Fruit fly (Drosophila melanogaster) S2 (cell line): ENCODE results near the gene Cpr72Ea.

Experiments
- CG8478 ChIP-seq: fragments of >200 bp; optimal IDR thresholded peaks from 2 replicates; lab custom pipeline; 2018
- CTCF ChIP-seq, 2 experiments: fragments of >200 bp; optimal IDR thresholded peaks; 2 replicates each; lab custom pipeline; 2018

Cpr72Ea gene

DNA sequence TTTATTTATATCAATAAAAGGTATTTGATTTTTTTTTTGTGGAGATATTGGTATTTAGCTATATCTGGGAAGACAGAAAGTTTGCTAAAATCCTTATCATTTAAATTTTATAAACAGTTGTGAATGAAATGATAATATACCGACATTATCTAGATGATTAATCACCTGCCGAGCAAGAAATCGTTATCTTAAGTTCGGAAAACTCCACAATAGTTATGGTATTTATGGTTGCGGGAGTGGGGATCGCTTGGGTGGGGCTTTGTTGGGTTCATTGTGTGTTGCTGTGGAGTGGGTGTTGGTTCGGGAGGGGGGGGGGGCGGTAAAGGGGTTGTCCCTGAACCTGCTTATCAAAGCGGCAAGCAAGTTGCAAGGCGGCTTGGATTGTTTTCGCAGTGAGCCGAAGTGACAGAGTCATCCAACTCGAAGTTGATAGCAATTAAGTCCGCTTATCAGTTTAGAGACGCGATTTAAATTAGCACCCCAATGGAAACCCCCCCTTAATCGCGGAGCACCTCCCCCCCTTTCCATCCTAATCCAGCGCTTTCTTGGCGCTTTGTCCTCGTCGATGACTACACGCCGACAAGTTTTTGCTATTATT lies 29.9 kb downstream of the Cpr72Ea start:
- TF ChIP-seq CG8478 (lab: Kevin White, UChicago) (no peak), CTCF (optimal IDR thresholded peaks at IDR 0.05; lab: Kevin White, UChicago) (no peak)

DNA sequence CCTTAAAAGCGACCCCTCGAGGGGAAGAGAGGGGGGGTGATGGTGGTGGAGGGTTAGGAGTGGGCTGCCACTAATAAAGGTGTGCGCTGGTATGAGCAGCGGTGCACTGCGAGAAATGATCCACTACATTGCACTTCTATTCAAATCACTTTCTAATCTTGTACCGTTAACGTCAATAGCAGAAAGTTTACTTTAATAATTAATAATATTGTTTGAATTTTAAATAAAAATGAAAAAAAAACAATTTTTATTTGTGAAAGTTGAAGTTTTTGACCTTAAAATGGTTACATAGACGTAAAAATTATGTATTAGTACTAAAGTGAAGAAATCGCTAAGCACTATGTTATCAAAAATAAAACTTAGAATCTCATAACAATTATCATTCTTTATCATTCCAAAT lies 30.5 kb downstream of the Cpr72Ea start:
- no peak for TF ChIP-seq CTCF (optimal IDR thresholded peaks at IDR 0.05; lab: Kevin White, UChicago)
- TF ChIP-seq CG8478 (lab: Kevin White, UChicago), result no peak

DNA sequence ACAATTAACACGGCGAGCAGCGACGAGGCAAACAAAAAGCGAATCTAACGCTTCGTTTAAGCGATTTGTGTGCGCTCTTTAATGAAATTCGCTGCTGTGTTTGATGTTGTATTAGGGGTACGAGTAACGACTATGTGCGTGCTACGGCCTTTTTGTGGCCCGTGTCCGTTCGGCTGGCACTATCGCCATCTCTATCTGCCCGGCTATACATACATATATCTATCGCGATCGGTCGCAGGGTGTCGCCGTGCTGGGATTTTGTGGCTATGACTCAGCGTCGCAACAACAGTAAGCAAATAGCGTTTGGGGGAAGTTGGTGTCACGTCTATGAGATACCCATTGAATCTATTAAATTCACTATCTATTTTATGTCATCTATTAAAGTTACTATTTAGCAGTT lies 31.3 kb downstream of the Cpr72Ea start:
- no peak for TF ChIP-seq CG8478 (lab: Kevin White, UChicago)

DNA sequence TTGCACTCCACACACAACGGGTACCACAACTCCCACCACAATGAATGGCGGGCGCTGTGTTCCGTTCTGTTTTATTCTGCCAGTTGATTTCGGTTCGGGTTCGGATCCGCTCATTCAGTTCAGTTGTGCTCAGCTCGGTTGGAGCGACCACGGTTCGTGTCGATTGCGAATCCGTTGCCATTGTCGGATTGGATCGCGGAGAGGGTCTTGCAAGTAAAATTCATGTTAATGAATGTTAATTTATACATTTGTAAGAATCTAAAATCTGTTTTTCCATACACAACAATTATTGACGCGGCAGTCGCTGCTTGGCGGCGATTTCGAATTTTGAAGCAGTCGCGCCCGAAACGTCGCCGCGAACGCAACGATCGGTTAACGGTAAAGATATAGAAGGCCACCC lies 32.1 kb downstream of the Cpr72Ea start, which contains the start of gene Gagr:
Gene Gagr, plus strand, starts transcription at position 81 of the 400 bp plus-strand sequence.
- TF ChIP-seq CG8478 (lab: Kevin White, UChicago), result no peak
- no peak for TF ChIP-seq CTCF (optimal IDR thresholded peaks at IDR 0.05; lab: Kevin White, UChicago)

DNA sequence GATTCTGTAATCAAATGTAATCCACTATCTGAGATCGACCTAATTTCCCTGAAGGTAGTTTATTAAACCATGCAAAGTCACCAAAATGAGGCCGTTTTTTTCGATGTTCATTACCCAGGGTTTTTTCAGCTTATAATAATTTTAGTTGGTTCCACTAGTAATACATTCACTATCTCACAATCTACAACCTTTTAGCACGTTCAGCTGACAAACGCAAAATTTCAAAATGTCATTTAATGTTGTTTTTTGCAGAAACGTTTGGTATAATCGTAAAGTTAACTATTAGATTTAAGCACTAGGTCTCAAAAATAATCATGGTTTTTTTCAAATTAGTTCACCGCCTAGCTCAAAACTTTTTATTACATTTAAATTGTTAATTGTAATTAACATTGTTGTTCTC lies 37.8 kb downstream of the Cpr72Ea start, which contains the start of gene CG44836:
Gene CG44836, minus strand, starts transcription at position 101 of the 400 bp plus-strand sequence.
- TF ChIP-seq CG8478 (lab: Kevin White, UChicago) (no peak), CTCF (optimal IDR thresholded peaks at IDR 0.05; lab: Kevin White, UChicago) (no peak)

DNA sequence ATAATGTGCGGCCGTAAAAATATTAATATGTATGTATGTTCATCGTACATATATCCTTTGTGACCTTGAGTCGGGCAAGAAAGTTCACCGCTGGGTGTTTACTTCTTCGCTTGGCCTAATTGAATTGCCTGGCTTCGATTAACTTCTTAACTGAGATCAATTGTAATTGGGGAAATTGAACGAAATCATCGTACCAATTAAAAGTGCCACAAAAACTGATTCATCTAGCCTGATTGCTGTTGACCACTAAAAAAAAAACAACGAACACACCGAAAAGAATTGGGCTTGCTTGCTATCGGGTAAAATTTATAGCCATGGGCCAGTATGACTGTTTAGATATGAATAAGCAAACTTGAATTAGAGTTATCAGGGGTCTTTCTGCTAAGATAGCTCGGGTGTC lies 39.9 kb downstream of the Cpr72Ea start:
- TF ChIP-seq CG8478 (lab: Kevin White, UChicago) (no peak), CTCF (optimal IDR thresholded peaks at IDR 0.05; lab: Kevin White, UChicago) (no peak)

DNA sequence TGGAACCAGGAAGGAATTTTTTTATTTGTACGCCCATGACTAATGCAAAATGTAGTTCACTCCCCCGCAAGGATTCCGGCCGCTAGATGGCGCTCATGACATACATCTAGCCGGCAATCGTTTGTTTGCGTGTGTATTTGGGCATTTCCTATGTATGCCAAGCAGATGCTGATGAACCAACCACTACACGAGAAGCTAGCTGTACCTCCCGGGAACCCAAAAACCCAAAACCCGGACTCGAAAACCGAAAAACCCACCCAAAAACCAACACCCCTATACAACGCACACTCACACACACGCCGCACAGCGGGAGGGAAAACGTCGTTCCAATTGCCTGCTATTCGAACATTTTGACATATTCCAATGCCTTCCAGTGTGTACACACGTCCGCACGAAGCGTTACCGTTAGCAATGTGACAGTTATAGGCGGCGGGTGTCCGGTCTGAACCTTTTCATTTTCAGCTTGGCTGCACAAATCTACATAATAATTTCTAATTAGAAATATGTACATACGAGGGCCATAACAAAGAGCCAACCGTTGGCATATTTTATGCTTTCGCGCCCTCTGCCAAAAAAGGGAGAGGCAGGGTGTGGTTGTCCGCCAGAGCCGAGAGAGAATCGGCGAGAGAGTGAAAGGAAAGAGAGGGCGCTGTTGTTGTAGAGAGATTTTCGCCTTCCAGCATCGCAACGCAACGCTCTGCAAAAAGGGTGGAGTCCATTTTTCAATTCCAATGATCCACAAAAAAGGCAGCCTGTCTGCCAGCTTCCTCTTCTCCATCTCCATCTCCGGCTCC lies 45.6 kb downstream of the Cpr72Ea start:
- peak; percentile 87 to 92 for TF ChIP-seq CTCF (optimal IDR thresholded peaks at IDR 0.05; lab: Kevin White, UChicago)
- no peak for TF ChIP-seq CG8478 (lab: Kevin White, UChicago)

DNA sequence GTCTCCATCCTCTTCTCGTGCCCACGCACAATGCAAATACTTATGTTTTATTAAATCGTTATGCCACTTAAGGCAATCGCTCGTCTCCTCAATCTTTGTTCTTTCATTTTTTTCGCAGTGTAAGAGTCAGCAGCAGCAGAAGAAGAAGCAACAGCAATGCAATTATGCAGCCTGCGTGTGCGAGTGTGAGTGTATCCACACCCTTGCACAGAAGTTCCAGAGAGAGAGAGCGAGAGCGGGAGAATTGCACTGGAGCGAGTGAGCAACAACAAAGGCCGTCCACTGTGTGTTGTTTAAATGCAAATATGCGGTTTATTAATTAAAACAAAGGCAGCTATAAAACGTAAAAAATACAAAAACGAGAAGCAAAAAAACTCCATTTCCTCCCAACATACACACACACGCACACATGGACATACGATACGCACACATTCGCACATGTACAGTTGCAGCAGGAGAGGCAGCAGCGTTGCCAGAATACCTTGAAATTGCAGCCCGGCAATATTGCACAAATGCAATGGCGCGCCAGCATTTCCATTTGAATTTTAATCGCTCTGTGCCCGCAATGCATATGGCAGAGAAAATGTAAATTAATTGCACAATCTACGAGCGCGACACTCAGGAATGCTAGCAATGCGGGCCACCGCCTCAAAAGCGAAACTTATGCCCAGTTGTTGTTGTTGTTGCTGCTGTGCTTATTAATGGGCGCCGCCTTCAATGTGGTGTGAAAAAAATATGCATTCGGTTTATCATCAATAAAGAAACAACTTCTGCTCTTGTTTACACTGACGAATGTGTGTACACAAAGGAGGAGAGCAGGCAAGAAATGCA lies 46.4 kb downstream of the Cpr72Ea start:
- TF ChIP-seq CTCF (optimal IDR thresholded peaks at IDR 0.05; lab: Kevin White, UChicago) (no peak), CG8478 (lab: Kevin White, UChicago) (no peak)

DNA sequence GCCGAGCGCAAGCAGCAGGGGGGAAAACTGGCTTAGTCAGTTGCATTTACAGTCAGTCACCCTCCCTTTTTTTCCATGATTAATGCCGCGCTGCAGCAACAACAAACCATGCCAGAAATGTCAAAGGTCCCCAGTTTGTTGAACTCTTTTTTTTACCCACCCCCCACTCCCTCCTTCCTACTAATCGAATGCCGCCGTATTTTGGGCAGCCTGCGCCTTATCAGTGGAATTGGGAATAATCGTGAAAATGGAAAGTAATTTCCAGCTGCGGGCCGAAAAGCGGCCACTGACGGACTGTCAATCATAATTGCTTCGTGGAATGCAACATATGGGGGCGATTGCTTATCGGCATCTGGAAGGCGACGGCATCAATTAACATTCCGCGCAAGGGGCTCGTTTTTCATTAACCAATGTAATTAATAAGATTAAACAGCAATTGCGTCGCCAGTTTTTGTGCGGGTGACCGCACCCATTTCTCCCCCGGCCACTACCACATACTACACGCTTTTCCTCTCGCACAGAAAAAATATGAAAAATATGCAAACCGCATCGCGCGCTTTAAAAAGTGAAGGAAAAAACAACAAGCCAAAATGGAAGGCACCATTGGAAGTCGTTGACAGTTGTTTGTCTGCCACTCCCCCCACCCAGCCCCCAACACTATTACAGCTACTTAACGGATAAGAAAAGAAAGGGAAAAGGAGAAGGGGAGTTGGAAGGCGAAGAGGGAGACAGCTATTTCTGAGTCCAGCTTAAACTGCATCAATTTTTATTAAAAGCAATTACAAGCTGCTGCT lies 47.2 kb downstream of the Cpr72Ea start:
- TF ChIP-seq CG8478 (lab: Kevin White, UChicago) (no peak), CTCF (optimal IDR thresholded peaks at IDR 0.05; lab: Kevin White, UChicago) (no peak)

DNA sequence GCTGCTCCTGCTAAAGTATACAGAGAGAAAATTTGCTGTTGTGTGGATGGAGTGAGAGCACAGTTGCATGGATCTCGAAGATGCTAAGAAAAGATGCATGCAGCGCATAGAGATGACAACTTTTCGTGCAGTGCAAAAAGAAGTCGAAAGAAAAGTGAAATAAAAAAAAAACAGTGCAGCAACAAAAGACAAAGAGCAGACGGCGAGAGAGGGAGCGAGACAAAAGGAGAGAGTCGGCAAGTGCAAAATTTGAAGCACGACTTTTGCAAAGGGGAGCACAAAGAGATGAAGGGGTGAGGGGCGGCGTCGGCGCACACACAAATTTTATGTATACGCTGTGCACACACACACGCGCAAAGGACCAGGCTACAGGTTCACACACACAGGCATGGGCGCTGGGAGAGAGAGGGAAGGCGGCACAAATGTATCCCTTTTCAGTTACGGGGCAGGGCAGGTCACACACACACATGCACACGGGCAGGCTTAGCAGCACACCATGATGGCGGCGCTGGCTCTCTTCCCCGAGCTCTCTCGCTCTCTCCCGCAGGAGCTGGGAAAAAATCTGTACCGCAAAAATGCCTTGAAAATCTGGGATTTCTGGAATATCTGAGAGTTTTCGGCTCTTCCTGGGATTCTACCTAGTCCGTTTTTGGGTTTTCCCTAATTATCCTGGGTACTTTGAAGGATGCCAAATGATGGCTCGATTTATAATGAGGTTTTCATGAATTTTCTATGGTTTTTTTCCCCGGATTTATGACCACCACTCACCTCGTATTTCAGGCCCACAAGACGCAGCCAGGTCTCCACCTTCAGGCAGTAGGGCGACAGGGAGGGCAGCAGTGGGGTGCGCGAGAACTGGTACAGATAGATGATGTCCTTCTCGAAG lies 48.1 kb downstream of the Cpr72Ea start:
- TF ChIP-seq CTCF (optimal IDR thresholded peaks at IDR 0.05; lab: Kevin White, UChicago) (no peak), CG8478 (lab: Kevin White, UChicago) (no peak)

DNA sequence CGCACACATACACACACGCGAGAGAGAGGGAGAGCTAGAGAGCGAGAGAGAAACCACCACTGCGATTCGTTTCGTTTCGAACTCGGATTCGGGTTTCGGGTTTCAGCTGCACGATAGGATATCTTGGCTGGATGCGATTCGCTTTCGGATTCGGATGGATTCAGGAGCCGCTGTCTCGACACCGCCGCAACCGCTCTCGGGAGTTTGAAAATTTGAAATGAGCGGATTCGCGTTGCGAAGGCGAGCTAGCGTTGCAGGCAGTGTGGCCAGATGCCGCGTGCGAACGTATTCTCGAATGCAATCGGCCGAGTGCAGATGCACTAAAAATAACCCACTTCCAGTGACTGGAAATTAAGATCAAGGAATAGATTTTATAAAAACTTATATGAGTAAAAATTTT lies 49.2 kb downstream of the Cpr72Ea start, which contains the start of gene fax:
Gene fax, minus strand, starts transcription at position 263 of the 400 bp plus-strand sequence.
- peak in 1 of 2 experiments; percentile 60 for TF ChIP-seq CTCF (optimal IDR thresholded peaks at IDR 0.05; lab: Kevin White, UChicago)
- TF ChIP-seq CG8478 (lab: Kevin White, UChicago), result no peak

DNA sequence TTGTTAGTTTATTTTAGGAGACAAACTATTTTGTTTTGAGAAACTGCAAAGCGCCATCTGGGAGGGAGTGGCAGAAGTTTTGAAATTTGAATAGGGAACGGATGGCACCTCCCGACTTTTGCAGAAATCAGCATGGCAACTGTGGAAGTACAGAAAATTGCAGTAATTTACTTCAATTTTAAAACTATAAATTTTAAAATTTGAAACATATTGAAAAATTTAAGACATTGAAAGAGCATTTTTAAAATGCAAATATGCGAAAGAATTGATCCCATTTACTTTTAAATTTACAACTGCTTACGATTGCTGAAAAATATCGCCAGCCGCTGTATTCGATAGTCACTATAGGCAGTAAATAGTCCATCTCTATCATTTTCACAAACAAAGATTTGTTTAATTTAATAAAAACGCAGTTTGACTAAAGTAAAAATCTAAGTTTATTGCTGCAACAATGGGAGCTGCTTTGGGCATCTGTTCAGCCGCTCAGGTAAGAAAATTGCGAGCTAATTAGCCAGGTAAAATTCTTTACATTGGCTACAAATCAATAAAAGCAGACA lies 50.1 kb downstream of the Cpr72Ea start, which contains the start of gene Serinc:
Gene Serinc, plus strand, starts transcription at position 329 of the 557 bp plus-strand sequence.
- peak; percentile 68 to 92 for TF ChIP-seq CTCF (optimal IDR thresholded peaks at IDR 0.05; lab: Kevin White, UChicago)
- TF ChIP-seq CG8478 (lab: Kevin White, UChicago), result no peak
